Worm (Caenorhabditis elegans) whole organism, late embryonic: ENCODE results near the gene fbxa-73.

Experiments used
- C08G9.2 ChIP-seq: sonication (generic microtip); optimal IDR thresholded peaks from 2 replicates; lab custom pipeline; 2016; ENCODE audit warnings: mild to moderate bottlenecking, missing genetic modification characterization, moderate library complexity, missing compliant biosample characterization
- F13H6.1 ChIP-seq: sonication (generic microtip); optimal IDR thresholded peaks from 2 replicates; lab custom pipeline; 2016; ENCODE audit warnings: missing genetic modification characterization, missing compliant biosample characterization
- K02D7.2 ChIP-seq: sonication (generic microtip); optimal IDR thresholded peaks from 2 replicates; lab custom pipeline; 2017; ENCODE audit warnings: mild to moderate bottlenecking, missing genetic modification characterization, missing compliant biosample characterization
- ama-1 ChIP-seq: fragments of 150-350 bp; optimal IDR thresholded peaks from 2 replicates; lab custom pipeline; 2014
- ceh-14 ChIP-seq: sonication (generic microtip); optimal IDR thresholded peaks from 2 replicates; lab custom pipeline; 2016; ENCODE audit warnings: missing genotype, missing genetic modification characterization, missing compliant biosample characterization
- ceh-2 ChIP-seq: sonication (generic microtip); optimal IDR thresholded peaks from 2 replicates; lab custom pipeline; 2016; ENCODE audit warnings: missing genotype, missing genetic modification characterization, missing compliant biosample characterization
- ceh-22 ChIP-seq: sonication (generic microtip); optimal IDR thresholded peaks from 2 replicates; lab custom pipeline; 2017; ENCODE audit warnings: missing biosample characterization, missing genetic modification characterization
- ceh-34 ChIP-seq: sonication (generic microtip); optimal IDR thresholded peaks from 2 replicates; lab custom pipeline; 2016; ENCODE audit warnings: mild to moderate bottlenecking, missing genetic modification characterization, missing compliant biosample characterization
- ceh-45 ChIP-seq: fragments of 200-800 bp; sonication (Bioruptor generic); IDR thresholded peaks from 2 replicates; pipeline ENCODE4 v1.3.6; 2022; ENCODE audit warnings: missing genetic modification reagents, missing genetic modification characterization, missing compliant biosample characterization
- ceh-48 ChIP-seq: sonication (generic microtip); optimal IDR thresholded peaks from 2 replicates; lab custom pipeline; 2016; ENCODE audit warnings: missing genetic modification characterization, inconsistent platforms, missing compliant biosample characterization
- ceh-6 ChIP-seq: fragments of 200-800 bp; sonication (Bioruptor generic); optimal IDR thresholded peaks from 2 replicates; lab custom pipeline; 2018; ENCODE audit warnings: mild to moderate bottlenecking, missing genetic modification characterization, missing compliant biosample characterization
- ceh-9 ChIP-seq: sonication (generic microtip); optimal IDR thresholded peaks from 2 replicates; lab custom pipeline; 2016; ENCODE audit warnings: mild to moderate bottlenecking, missing genetic modification characterization, inconsistent platforms, missing compliant biosample characterization
- che-1 ChIP-seq: sonication (generic microtip); optimal IDR thresholded peaks from 2 replicates; lab custom pipeline; 2016; ENCODE audit warnings: mild to moderate bottlenecking, missing genetic modification characterization, missing compliant biosample characterization
- elt-4 ChIP-seq: sonication (generic microtip); optimal IDR thresholded peaks from 2 replicates; lab custom pipeline; 2016; ENCODE audit warnings: missing genetic modification characterization, missing compliant biosample characterization
- ets-4 ChIP-seq: sonication (generic microtip); optimal IDR thresholded peaks from 2 replicates; lab custom pipeline; 2016; ENCODE audit warnings: missing genetic modification characterization, missing compliant biosample characterization
- fkh-10 ChIP-seq: fragments of 150-350 bp; optimal IDR thresholded peaks from 2 replicates; lab custom pipeline; 2014; ENCODE audit warnings: missing biosample characterization, missing genetic modification reagents, missing genetic modification characterization
- fkh-6 ChIP-seq: sonication (generic microtip); optimal IDR thresholded peaks from 2 replicates; lab custom pipeline; 2016; ENCODE audit warnings: missing genetic modification characterization, missing compliant biosample characterization
- gmeb-2 ChIP-seq: sonication (generic microtip); optimal IDR thresholded peaks from 2 replicates; lab custom pipeline; 2016; ENCODE audit warnings: missing genetic modification characterization, inconsistent platforms, missing compliant biosample characterization
- hlh-13 ChIP-seq: fragments of 200-800 bp; sonication (Bioruptor generic); optimal IDR thresholded peaks from 2 replicates; lab custom pipeline; 2018; ENCODE audit warnings: mild to moderate bottlenecking, missing genetic modification characterization, missing compliant biosample characterization
- hlh-15 ChIP-seq: sonication (generic microtip); optimal IDR thresholded peaks from 2 replicates; lab custom pipeline; 2016; ENCODE audit warnings: missing genetic modification characterization, missing compliant biosample characterization
- lim-6 ChIP-seq: sonication (generic microtip); optimal IDR thresholded peaks from 2 replicates; lab custom pipeline; 2016; ENCODE audit warnings: missing genetic modification characterization, missing compliant biosample characterization
- lin-11 ChIP-seq: fragments of 200-800 bp; sonication (Bioruptor generic); optimal IDR thresholded peaks from 2 replicates; lab custom pipeline; 2018; ENCODE audit warnings: mild to moderate bottlenecking, missing genetic modification characterization, missing compliant biosample characterization
- madf-2 ChIP-seq: sonication (generic microtip); optimal IDR thresholded peaks from 2 replicates; lab custom pipeline; 2017; ENCODE audit warnings: missing genetic modification characterization, missing compliant biosample characterization
- nhr-232 ChIP-seq: sonication (generic microtip); optimal IDR thresholded peaks from 2 replicates; lab custom pipeline; 2016; ENCODE audit warnings: missing genetic modification characterization, missing compliant biosample characterization
- npax-4 ChIP-seq: sonication (generic microtip); optimal IDR thresholded peaks from 2 replicates; lab custom pipeline; 2016; ENCODE audit warnings: missing genetic modification characterization, missing compliant biosample characterization
- odd-2 ChIP-seq: sonication (generic microtip); optimal IDR thresholded peaks from 2 replicates; lab custom pipeline; 2017; ENCODE audit warnings: antibody characterized with exemption, mild to moderate bottlenecking, missing genetic modification characterization, missing compliant biosample characterization
- pat-9 ChIP-seq: fragments of 200-800 bp; sonication (Bioruptor generic); optimal IDR thresholded peaks from 2 replicates; lab custom pipeline; 2018; ENCODE audit warnings: mild to moderate bottlenecking, missing genetic modification characterization, moderate library complexity, missing compliant biosample characterization
- pha-4 ChIP-seq: fragments of 150-350 bp; optimal IDR thresholded peaks from 2 replicates; lab custom pipeline; 2018; ENCODE audit warnings: missing biosample characterization, missing genetic modification reagents, missing genetic modification characterization
- pqm-1 ChIP-seq: sonication (generic microtip); optimal IDR thresholded peaks from 2 replicates; lab custom pipeline; 2016; ENCODE audit warnings: missing genetic modification characterization, missing compliant biosample characterization
- ref-2 ChIP-seq: sonication (generic microtip); optimal IDR thresholded peaks from 2 replicates; lab custom pipeline; 2016; ENCODE audit warnings: missing genetic modification characterization, missing compliant biosample characterization
- sdc-2 ChIP-seq: sonication (generic microtip); optimal IDR thresholded peaks from 2 replicates; lab custom pipeline; 2016; ENCODE audit warnings: missing genotype, missing genetic modification characterization, missing compliant biosample characterization
- tbx-2 ChIP-seq: sonication (generic microtip); optimal IDR thresholded peaks from 2 replicates; lab custom pipeline; 2016; ENCODE audit warnings: missing genetic modification characterization, missing compliant biosample characterization
- tbx-7 ChIP-seq: sonication (generic microtip); optimal IDR thresholded peaks from 2 replicates; lab custom pipeline; 2016; ENCODE audit warnings: missing genotype, missing genetic modification characterization, missing compliant biosample characterization
- ttx-3 ChIP-seq: sonication (generic microtip); optimal IDR thresholded peaks from 2 replicates; lab custom pipeline; 2016; ENCODE audit warnings: missing genetic modification reagents, missing genetic modification characterization, missing compliant biosample characterization
- unc-42 ChIP-seq: sonication (generic microtip); optimal IDR thresholded peaks from 2 replicates; lab custom pipeline; 2016; ENCODE audit warnings: missing genotype, missing genetic modification characterization, missing compliant biosample characterization
- unc-55 ChIP-seq: sonication (generic microtip); optimal IDR thresholded peaks from 2 replicates; lab custom pipeline; 2017; ENCODE audit warnings: missing biosample characterization, missing genetic modification reagents, missing genetic modification characterization
- zip-5 ChIP-seq: sonication (generic microtip); optimal IDR thresholded peaks from 2 replicates; lab custom pipeline; 2016; ENCODE audit warnings: missing genetic modification characterization, missing compliant biosample characterization

Gene fbxa-73

ce11 chrIII:2245727-2246126, 7.5 kb upstream of the fbxa-73 start, which contains the start of gene srd-67:
Gene srd-67 (minus strand): TSS chrIII:2245827.
- no peak for TF ChIP-seq ceh-22
- TF ChIP-seq tbx-7 (tag; lab: Kevin White, UChicago) = no peak
- TF ChIP-seq sdc-2 (tag; lab: Kevin White, UChicago) = no peak
- TF ChIP-seq madf-2 (tag; lab: Kevin White, UChicago) = no peak
- no peak for TF ChIP-seq lin-11

DNA sequence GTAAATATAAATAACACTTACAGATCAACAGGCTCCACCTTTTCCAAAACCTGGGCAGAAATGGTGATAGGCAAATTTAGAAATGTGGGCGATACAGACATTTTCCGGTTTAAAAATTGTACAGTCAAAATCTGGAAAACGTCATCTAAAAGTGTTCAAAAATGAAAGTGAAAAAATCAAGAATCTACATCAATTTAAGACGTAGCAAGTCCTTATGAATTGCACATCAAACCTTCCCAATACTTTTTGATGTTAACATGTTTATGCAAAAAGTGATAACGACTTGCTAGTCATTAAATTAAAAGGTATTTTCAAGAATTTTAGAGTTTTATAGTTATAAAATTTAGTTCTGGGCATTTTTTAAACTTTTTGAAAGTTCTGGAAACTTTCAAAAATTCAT, 1.9 kb upstream of the fbxa-73 start, which contains the start of gene fbxa-7:
Gene fbxa-7, minus strand, starts transcription at position 101 of the 400 bp plus-strand sequence.
- no peak for TF ChIP-seq hlh-15 (tag; lab: Kevin White, UChicago)
- TF ChIP-seq unc-42 (tag; lab: Kevin White, UChicago) = no peak
- no peak for TF ChIP-seq K02D7.2 (tag; lab: Kevin White, UChicago)
- no peak for TF ChIP-seq ceh-6 (GFP tag; lab: Kevin White, UChicago)
- no peak for TF ChIP-seq unc-55 (GFP tag; lab: Kevin White, UChicago)
- no peak for TF ChIP-seq ama-1
- TF ChIP-seq gmeb-2 (tag; lab: Kevin White, UChicago) = no peak
- no peak for TF ChIP-seq fkh-6 (tag; lab: Kevin White, UChicago)
- no peak for TF ChIP-seq zip-5 (tag; lab: Kevin White, UChicago)
- TF ChIP-seq ets-4 (tag; lab: Kevin White, UChicago) = no peak
- no peak for TF ChIP-seq hlh-13 (GFP tag; lab: Kevin White, UChicago)
- no peak for TF ChIP-seq npax-4 (tag; lab: Kevin White, UChicago)
- no peak for TF ChIP-seq tbx-2 (tag; lab: Kevin White, UChicago)
- TF ChIP-seq nhr-232 (tag; lab: Kevin White, UChicago) = no peak
- no peak for TF ChIP-seq ceh-34 (tag; lab: Kevin White, UChicago)
- no peak for TF ChIP-seq ceh-9 (tag; lab: Kevin White, UChicago)
- TF ChIP-seq pha-4 (tag; lab: Kevin White, UChicago) = no peak
- TF ChIP-seq sdc-2 (tag; lab: Kevin White, UChicago) = no peak
- TF ChIP-seq ceh-22 = no peak
- no peak for TF ChIP-seq pqm-1 (tag; lab: Kevin White, UChicago)

DNA sequence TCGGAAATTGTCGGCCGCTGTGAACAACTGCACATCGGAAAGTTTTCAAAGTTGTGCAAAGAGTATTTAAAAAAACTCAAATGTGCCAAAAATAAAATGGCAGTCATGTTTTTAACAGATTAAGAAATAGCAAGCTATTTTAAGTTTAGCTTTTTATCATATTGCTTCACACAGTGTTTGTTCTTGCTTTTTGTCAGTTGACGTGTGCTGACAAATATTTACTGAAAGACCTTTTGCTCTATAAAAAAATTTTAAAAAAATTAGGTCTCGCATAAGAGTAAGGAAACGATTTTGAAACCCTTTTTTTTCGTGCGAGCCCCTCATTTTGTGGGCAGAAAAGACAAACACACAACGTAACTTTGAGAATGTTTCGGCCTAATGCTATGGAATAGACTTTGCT, 2.3 kb downstream of the fbxa-73 start, which contains the start of gene fbxa-71:
Gene fbxa-71, plus strand, starts transcription at position 301 of the 400 bp plus-strand sequence.
- no peak for TF ChIP-seq elt-4 (tag; lab: Kevin White, UChicago)

- TF ChIP-seq F13H6.1 (tag; lab: Kevin White, UChicago) (no peak), ceh-14 (tag; lab: Kevin White, UChicago) (no peak), che-1 (tag; lab: Kevin White, UChicago) (no peak), ceh-22 (no peak), tbx-2 (tag; lab: Kevin White, UChicago) (no peak), ceh-34 (tag; lab: Kevin White, UChicago) (no peak), gmeb-2 (tag; lab: Kevin White, UChicago) (no peak), ceh-45 (no peak), pat-9 (tag; lab: Kevin White, UChicago) (no peak), lim-6 (tag; lab: Kevin White, UChicago) (no peak), ref-2 (tag; lab: Kevin White, UChicago) (no peak), ceh-2 (tag; lab: Kevin White, UChicago) (no peak), ttx-3 (no peak), elt-4 (tag; lab: Kevin White, UChicago) (no peak), fkh-10 (GFP tag; lab: Kevin White, UChicago) (no peak), odd-2 (tag; lab: Kevin White, UChicago) (no peak)
- TF ChIP-seq, all 69 proteins: peak for 0
Measured at ce11 chrIII:2258863-2259262, 5.6 kb downstream of the fbxa-73 start, which contains the start of gene fbxa-43. Gene fbxa-43 (minus strand): TSS chrIII:2258963.

DNA sequence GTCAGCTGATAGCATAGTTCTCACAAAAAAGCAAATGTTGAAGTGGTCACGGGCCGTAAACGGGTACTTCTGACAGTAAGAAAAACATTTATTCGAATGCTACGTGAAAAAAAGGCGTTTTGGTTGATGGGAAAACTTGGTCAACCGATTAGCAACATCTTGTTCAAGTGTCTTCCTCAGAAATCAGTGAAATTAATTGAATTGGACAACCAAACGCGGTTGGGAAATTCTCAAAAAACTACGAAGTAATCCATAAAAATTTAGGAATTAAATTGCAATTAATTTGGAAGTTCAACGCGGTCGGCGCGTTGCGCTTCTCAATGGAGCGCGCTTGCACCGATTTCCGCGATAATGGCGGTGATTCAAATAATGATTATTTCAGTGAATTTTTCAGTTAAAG, 6.1 kb downstream of the fbxa-73 start:
- TF ChIP-seq lin-11 (no peak), C08G9.2 (no peak), npax-4 (tag; lab: Kevin White, UChicago) (no peak), ceh-48 (tag; lab: Kevin White, UChicago) (no peak), tbx-7 (tag; lab: Kevin White, UChicago) (no peak), unc-42 (tag; lab: Kevin White, UChicago) (no peak), ceh-9 (tag; lab: Kevin White, UChicago) (no peak)
